Worm (Caenorhabditis elegans): ENCODE data around the gene adss-1.

Gene adss-1

ce11 chrV:4823323-4823682 is at the start of gene adss-1:
Gene adss-1, minus strand, starts transcription at chrV:4823423.
- no peak for TF ChIP-seq hmbx-1 (tag; optimal IDR thresholded peaks at IDR 0.05)
- TF ChIP-seq ama-1 (optimal IDR thresholded peaks at IDR 0.05): no peak
- TF ChIP-seq pes-1 (GFP tag; IDR thresholded peaks at IDR 0.05): no peak
- no peak for TF ChIP-seq ets-7 (tag; optimal IDR thresholded peaks at IDR 0.05)
- TF ChIP-seq tra-4 (tag; optimal IDR thresholded peaks at IDR 0.05): no peak
- no peak for TF ChIP-seq B0310.2 (tag; optimal IDR thresholded peaks at IDR 0.05)
- no peak for TF ChIP-seq flt-1 (GFP tag; IDR thresholded peaks at IDR 0.05)
- no peak for TF ChIP-seq scrt-1 (GFP tag; IDR thresholded peaks at IDR 0.05)

DNA sequence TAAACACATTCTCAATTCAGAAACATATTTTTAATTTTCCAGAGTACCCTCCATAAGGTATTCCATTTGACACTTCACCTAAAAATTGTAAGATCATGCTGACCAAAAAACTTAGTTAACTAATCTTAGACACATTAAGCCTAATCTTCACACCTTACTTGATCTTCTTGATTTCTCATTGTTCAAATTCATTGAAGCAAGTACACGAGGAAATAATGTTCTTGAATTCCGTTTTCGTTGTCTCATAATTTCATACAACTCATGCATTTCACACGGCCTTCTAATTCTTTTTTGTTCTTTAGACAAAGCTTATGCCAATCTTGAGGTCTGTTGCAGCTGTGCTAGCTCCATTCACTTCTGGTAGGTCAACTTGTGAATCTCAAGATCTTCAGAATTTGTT is 48.8 kb upstream of the adss-1 start, which contains the start of gene srd-33:
Gene srd-33, plus strand, starts transcription at position 301 of the 400 bp plus-strand sequence.
- no peak for TF ChIP-seq ets-7 (tag; optimal IDR thresholded peaks at IDR 0.05)
- no peak for TF ChIP-seq sea-1 (GFP tag; conservative IDR thresholded peaks at IDR 0.05)
- no peak for TF ChIP-seq hmbx-1 (tag; optimal IDR thresholded peaks at IDR 0.05)
- no peak for TF ChIP-seq tbx-37 (GFP tag; conservative IDR thresholded peaks at IDR 0.05)
- TF ChIP-seq flt-1 (GFP tag; IDR thresholded peaks at IDR 0.05): no peak
- no peak for TF ChIP-seq hnd-1 (tag; optimal IDR thresholded peaks at IDR 0.05)
- TF ChIP-seq ceh-13 (GFP tag; optimal IDR thresholded peaks at IDR 0.05): no peak
- no peak for TF ChIP-seq F13C5.2 (tag; optimal IDR thresholded peaks at IDR 0.05)
- TF ChIP-seq hmg-4 (GFP tag; optimal IDR thresholded peaks at IDR 0.05): no peak
- TF ChIP-seq pes-1 (GFP tag; IDR thresholded peaks at IDR 0.05): no peak
- no peak for TF ChIP-seq ceh-36 (tag; optimal IDR thresholded peaks at IDR 0.05)
- TF ChIP-seq ama-1 (optimal IDR thresholded peaks at IDR 0.05): no peak

ce11 chrV:4870627-4871026 is 47.4 kb upstream of the adss-1 start:
- TF ChIP-seq hmbx-1 (tag; optimal IDR thresholded peaks at IDR 0.05): no peak
- TF ChIP-seq F13C5.2 (tag; optimal IDR thresholded peaks at IDR 0.05): no peak
- TF ChIP-seq tbx-37 (GFP tag; conservative IDR thresholded peaks at IDR 0.05): no peak
- no peak for TF ChIP-seq pes-1 (GFP tag; IDR thresholded peaks at IDR 0.05)
- no peak for TF ChIP-seq sea-1 (GFP tag; conservative IDR thresholded peaks at IDR 0.05)
- no peak for TF ChIP-seq aly-1 (tag; optimal IDR thresholded peaks at IDR 0.05)
- no peak for TF ChIP-seq tbx-11 (GFP tag; IDR thresholded peaks at IDR 0.05)
- TF ChIP-seq B0310.2 (tag; optimal IDR thresholded peaks at IDR 0.05): no peak
- TF ChIP-seq ceh-36 (tag; optimal IDR thresholded peaks at IDR 0.05): no peak
- TF ChIP-seq hnd-1 (tag; optimal IDR thresholded peaks at IDR 0.05): no peak
- no peak for TF ChIP-seq scrt-1 (GFP tag; IDR thresholded peaks at IDR 0.05)
- no peak for TF ChIP-seq hmg-4 (GFP tag; optimal IDR thresholded peaks at IDR 0.05)

DNA sequence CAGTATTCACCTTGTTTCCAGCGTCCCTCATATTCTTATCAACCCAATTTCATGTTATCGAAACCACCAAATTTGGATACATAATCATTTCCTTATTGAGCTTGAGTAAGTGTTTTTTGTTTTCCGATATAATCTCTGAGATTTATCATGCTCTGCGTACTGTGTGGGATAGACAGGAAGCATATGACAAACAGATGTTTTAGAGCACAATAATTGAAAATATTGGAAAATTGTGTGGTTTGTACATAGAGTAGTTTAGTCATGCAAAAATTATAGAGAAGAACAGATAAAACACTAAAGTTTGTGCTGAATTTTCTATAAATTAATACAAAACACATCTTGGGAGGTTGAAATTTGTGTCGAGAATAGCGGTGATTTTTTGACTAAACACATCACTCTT is 45.5 kb upstream of the adss-1 start:
- TF ChIP-seq tbx-37 (GFP tag; conservative IDR thresholded peaks at IDR 0.05) (no peak), tra-4 (tag; optimal IDR thresholded peaks at IDR 0.05) (no peak), flt-1 (GFP tag; IDR thresholded peaks at IDR 0.05) (no peak), aly-1 (tag; optimal IDR thresholded peaks at IDR 0.05) (no peak), hmbx-1 (tag; optimal IDR thresholded peaks at IDR 0.05) (no peak), hnd-1 (tag; optimal IDR thresholded peaks at IDR 0.05) (no peak), ceh-13 (GFP tag; optimal IDR thresholded peaks at IDR 0.05) (no peak), ama-1 (optimal IDR thresholded peaks at IDR 0.05) (no peak), ets-7 (tag; optimal IDR thresholded peaks at IDR 0.05) (no peak), scrt-1 (GFP tag; IDR thresholded peaks at IDR 0.05) (no peak), sea-1 (GFP tag; conservative IDR thresholded peaks at IDR 0.05) (no peak), pes-1 (GFP tag; IDR thresholded peaks at IDR 0.05) (no peak), hmg-4 (GFP tag; optimal IDR thresholded peaks at IDR 0.05) (no peak)

DNA sequence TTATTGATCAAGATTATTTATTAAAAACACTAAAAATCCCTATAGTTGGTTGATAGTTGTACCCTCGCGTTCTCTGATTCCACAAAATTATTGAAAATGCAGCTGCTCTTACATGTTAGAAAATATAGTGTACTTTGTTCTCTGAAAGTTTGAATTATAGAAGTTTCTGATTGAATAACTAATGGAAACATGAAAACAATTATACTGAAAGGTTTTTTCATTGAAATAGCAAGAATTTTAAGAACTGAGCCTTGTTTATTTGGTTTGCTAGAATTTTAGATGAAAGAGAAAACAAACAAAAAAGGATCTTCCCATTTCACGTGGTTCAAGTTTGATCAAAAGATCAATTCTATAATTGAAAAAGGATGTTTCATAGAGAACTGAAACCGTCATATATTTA is 44.3 kb upstream of the adss-1 start:
- TF ChIP-seq flt-1 (GFP tag; IDR thresholded peaks at IDR 0.05) (no peak), pes-1 (GFP tag; IDR thresholded peaks at IDR 0.05) (no peak), tbx-37 (GFP tag; conservative IDR thresholded peaks at IDR 0.05) (no peak), hmg-4 (GFP tag; optimal IDR thresholded peaks at IDR 0.05) (no peak), ama-1 (optimal IDR thresholded peaks at IDR 0.05) (no peak), hmbx-1 (tag; optimal IDR thresholded peaks at IDR 0.05) (no peak), B0310.2 (tag; optimal IDR thresholded peaks at IDR 0.05) (no peak), ets-7 (tag; optimal IDR thresholded peaks at IDR 0.05) (no peak), hnd-1 (tag; optimal IDR thresholded peaks at IDR 0.05) (no peak), scrt-1 (GFP tag; IDR thresholded peaks at IDR 0.05) (no peak), tbx-11 (GFP tag; IDR thresholded peaks at IDR 0.05) (no peak), F13C5.2 (tag; optimal IDR thresholded peaks at IDR 0.05) (no peak), ceh-36 (tag; optimal IDR thresholded peaks at IDR 0.05) (no peak), tra-4 (tag; optimal IDR thresholded peaks at IDR 0.05) (no peak), ceh-13 (GFP tag; optimal IDR thresholded peaks at IDR 0.05) (no peak), aly-1 (tag; optimal IDR thresholded peaks at IDR 0.05) (no peak)

DNA sequence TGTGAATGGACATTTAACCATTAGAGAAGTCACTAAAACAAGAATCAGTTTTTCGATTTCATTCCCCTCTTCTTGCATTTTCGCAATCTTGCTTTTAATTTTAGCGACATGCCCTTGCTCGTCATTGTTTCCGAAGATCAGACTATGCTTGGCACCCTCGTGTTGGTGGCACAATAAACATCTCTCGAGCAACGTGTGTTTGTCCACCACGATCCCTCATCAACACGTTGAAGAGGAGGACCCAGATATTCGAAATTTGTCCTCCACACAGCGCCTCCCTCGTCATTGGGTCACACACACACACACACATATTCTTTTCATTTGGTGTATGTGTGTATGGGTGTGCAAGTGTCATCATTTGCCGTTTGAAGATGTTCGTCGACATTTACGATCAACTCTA is 42.1 kb upstream of the adss-1 start, which contains the start of gene srd-32:
Gene srd-32, plus strand, starts transcription at position 301 of the 400 bp plus-strand sequence.
- TF ChIP-seq hnd-1 (tag; optimal IDR thresholded peaks at IDR 0.05): no peak
- TF ChIP-seq hmbx-1 (tag; optimal IDR thresholded peaks at IDR 0.05): no peak
- TF ChIP-seq aly-1 (tag; optimal IDR thresholded peaks at IDR 0.05): no peak
- TF ChIP-seq tbx-37 (GFP tag; conservative IDR thresholded peaks at IDR 0.05): no peak
- TF ChIP-seq pes-1 (GFP tag; IDR thresholded peaks at IDR 0.05): no peak
- no peak for TF ChIP-seq hmg-4 (GFP tag; optimal IDR thresholded peaks at IDR 0.05)
- TF ChIP-seq ama-1 (optimal IDR thresholded peaks at IDR 0.05): no peak
- no peak for TF ChIP-seq scrt-1 (GFP tag; IDR thresholded peaks at IDR 0.05)
- no peak for TF ChIP-seq F13C5.2 (tag; optimal IDR thresholded peaks at IDR 0.05)
- TF ChIP-seq ceh-13 (GFP tag; optimal IDR thresholded peaks at IDR 0.05): no peak

ce11 chrV:4864330-4864729 is 41.1 kb upstream of the adss-1 start:
- TF ChIP-seq B0310.2 (tag; optimal IDR thresholded peaks at IDR 0.05) (no peak), tbx-37 (GFP tag; conservative IDR thresholded peaks at IDR 0.05) (no peak), scrt-1 (GFP tag; IDR thresholded peaks at IDR 0.05) (no peak), hmg-4 (GFP tag; optimal IDR thresholded peaks at IDR 0.05) (no peak), pes-1 (GFP tag; IDR thresholded peaks at IDR 0.05) (no peak), ama-1 (optimal IDR thresholded peaks at IDR 0.05) (no peak), ets-7 (tag; optimal IDR thresholded peaks at IDR 0.05) (no peak), ceh-36 (tag; optimal IDR thresholded peaks at IDR 0.05) (no peak), hmbx-1 (tag; optimal IDR thresholded peaks at IDR 0.05) (no peak), ceh-13 (GFP tag; optimal IDR thresholded peaks at IDR 0.05) (no peak), sea-1 (GFP tag; conservative IDR thresholded peaks at IDR 0.05) (no peak)

- TF ChIP-seq aly-1 (tag; optimal IDR thresholded peaks at IDR 0.05) (no peak), ceh-13 (GFP tag; optimal IDR thresholded peaks at IDR 0.05) (no peak), ama-1 (optimal IDR thresholded peaks at IDR 0.05) (no peak), ceh-36 (tag; optimal IDR thresholded peaks at IDR 0.05) (no peak), flt-1 (GFP tag; IDR thresholded peaks at IDR 0.05) (no peak), tbx-11 (GFP tag; IDR thresholded peaks at IDR 0.05) (no peak), F13C5.2 (tag; optimal IDR thresholded peaks at IDR 0.05) (no peak), pes-1 (GFP tag; IDR thresholded peaks at IDR 0.05) (no peak), B0310.2 (tag; optimal IDR thresholded peaks at IDR 0.05) (no peak), sea-1 (GFP tag; conservative IDR thresholded peaks at IDR 0.05) (no peak)
Observed at ce11 chrV:4862737-4863136, 39.5 kb upstream of the adss-1 start, which contains the start of gene C37H5.13. Gene C37H5.13, minus strand, starts transcription at chrV:4862965.
